Worm (Caenorhabditis elegans): ENCODE results near the gene srx-115.
A peak's percentile ranks its signal among the peaks of the same experiment; 100 is the strongest.

srx-115 gene

DNA sequence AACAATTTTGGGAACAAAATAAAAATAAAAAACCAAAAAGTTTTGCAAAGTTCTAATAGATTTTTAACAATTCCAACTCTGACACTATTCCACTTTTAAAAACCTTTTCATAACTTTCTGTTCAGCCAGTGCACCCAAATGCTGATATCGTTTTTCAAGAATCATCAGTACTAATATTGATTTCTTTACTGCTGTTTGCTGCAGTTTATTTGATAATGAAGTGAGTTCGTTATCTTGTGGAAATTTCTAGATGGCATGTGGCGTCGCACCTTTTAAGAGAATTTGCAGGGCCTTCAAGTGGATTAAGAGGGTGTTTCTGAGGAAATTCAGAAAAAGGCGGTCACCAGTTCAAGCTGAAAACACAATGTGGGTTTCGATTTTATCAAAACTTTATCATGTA lies 40.7 kb upstream of the srx-115 start:
- TF ChIP-seq unc-55 (GFP tag; optimal IDR thresholded peaks at IDR 0.05) = no peak
- TF ChIP-seq fos-1 (tag; optimal IDR thresholded peaks at IDR 0.05) = peak; percentile 20

DNA sequence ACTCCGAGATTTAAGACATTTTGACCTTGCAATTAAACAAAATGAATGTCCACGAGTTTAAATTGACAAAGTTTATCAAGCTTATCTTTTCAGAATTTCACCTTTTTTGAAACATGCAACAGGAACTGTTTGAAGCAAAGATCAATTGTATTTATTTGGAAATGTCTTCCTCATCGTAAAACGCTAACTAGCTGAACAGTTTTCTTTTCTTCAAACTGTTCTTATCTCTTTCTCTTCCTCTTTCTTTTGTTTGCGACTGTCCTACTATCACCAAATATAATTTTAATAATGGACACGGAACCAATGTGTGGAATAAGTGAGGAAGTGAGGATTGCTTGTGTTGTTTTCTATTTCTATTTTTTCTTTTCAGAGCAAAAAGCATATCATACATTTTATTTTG lies 38.8 kb upstream of the srx-115 start, which contains the start of gene ZC196.4:
Gene ZC196.4, plus strand, starts transcription at position 173 of the 400 bp plus-strand sequence.
- TF ChIP-seq ceh-82 (tag; optimal IDR thresholded peaks at IDR 0.05) (no peak), mdl-1 (tag; optimal IDR thresholded peaks at IDR 0.05) (no peak), skn-1 (tag; optimal IDR thresholded peaks at IDR 0.05) (no peak), fos-1 (tag; optimal IDR thresholded peaks at IDR 0.05) (peak; percentile 45), ZK546.5 (tag; optimal IDR thresholded peaks at IDR 0.05) (no peak)

DNA sequence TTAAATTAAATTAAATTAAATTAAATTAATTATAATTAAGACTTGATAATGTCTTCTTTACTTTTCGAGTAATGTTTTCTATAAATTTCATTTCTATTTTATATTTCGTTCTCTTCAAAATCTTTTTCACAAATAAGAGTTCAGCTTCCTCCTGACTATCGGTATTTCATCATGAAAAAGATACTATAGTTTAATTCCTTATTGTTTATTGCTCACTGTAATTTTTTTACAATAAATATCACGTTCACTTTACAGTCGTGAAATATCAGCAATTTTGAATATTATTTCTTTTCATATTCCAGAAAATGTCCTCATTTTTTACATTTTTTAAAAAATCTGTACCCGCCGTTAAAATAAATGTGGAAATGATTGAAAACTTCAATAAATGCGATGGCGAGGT lies 35.3 kb upstream of the srx-115 start, which contains the start of gene ZC196.3:
Gene ZC196.3, plus strand, starts transcription at position 301 of the 400 bp plus-strand sequence.
- TF ChIP-seq aly-2 (tag; optimal IDR thresholded peaks at IDR 0.05) = no peak
- TF ChIP-seq unc-39 (tag; optimal IDR thresholded peaks at IDR 0.05) = no peak
- no peak for TF ChIP-seq crh-2 (tag; optimal IDR thresholded peaks at IDR 0.05)
- no peak for TF ChIP-seq alr-1 (tag; optimal IDR thresholded peaks at IDR 0.05)
- no peak for TF ChIP-seq nhr-21 (tag; optimal IDR thresholded peaks at IDR 0.05)
- TF ChIP-seq unc-55 (GFP tag; optimal IDR thresholded peaks at IDR 0.05) = no peak
- TF ChIP-seq blmp-1 (tag; optimal IDR thresholded peaks at IDR 0.05; ENCODE audit: insufficient read depth) = no peak

DNA sequence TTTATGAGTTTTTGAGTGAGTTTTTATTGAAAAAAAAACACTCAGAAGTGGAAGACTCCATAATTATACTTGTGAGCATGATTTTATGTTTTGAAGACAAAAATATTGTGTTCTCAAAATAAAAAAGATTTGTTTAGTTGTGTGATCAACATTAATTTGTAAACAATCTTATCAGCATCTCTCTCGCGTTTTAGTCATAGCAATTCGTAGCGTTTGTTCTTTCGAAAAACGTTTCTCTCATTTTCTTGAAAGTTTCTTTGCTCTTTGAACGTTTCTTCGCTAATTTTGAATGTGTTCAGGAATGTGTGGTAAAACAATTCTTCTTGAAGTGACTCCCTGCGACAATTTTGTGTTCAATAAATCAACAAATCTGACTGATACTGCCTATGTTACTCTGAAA lies 32.6 kb upstream of the srx-115 start, which contains the start of gene ZC196.2:
Gene ZC196.2, plus strand, starts transcription at position 301 of the 400 bp plus-strand sequence.
- TF ChIP-seq nhr-11 (tag; optimal IDR thresholded peaks at IDR 0.05) (no peak), ztf-4 (tag; optimal IDR thresholded peaks at IDR 0.05) (no peak), elt-3 (tag; optimal IDR thresholded peaks at IDR 0.05) (no peak), unc-62 (GFP tag; optimal IDR thresholded peaks at IDR 0.05) (no peak), zag-1 (tag; optimal IDR thresholded peaks at IDR 0.05) (no peak), blmp-1 (tag; optimal IDR thresholded peaks at IDR 0.05; ENCODE audit: insufficient read depth) (no peak), snpc-4 (tag; optimal IDR thresholded peaks at IDR 0.05) (no peak), lsy-2 (tag; optimal IDR thresholded peaks at IDR 0.05) (no peak), lin-39 (tag; optimal IDR thresholded peaks at IDR 0.05) (no peak), mbf-1 (tag; optimal IDR thresholded peaks at IDR 0.05) (no peak)

DNA sequence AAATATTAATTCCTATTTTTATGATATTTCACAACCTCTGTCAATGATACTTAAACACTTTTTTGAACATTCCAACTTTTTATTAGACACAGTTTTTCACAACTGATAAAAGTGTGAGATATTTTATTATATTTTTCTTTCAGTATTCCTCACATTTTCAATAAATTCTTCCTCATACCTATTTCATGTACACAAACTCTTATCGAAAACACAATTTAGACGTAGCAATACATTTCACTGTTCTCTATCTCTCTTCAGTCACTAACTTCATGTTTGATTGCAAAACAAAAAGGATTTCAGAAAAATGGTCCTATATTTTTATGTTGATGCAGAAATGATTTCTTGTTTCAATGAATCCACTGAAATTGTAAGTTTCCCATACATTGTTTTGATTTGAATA lies 25.8 kb upstream of the srx-115 start, which contains the start of gene B0507.6:
Gene B0507.6, plus strand, starts transcription at position 301 of the 400 bp plus-strand sequence.
- TF ChIP-seq nhr-25 (tag; optimal IDR thresholded peaks at IDR 0.05) = no peak
- TF ChIP-seq lin-11 (tag; optimal IDR thresholded peaks at IDR 0.05) = no peak
- TF ChIP-seq fos-1 (tag; optimal IDR thresholded peaks at IDR 0.05) = no peak
- no peak for TF ChIP-seq sma-3 (GFP tag; optimal IDR thresholded peaks at IDR 0.05)
- TF ChIP-seq elt-3 (tag; optimal IDR thresholded peaks at IDR 0.05) = no peak
- no peak for TF ChIP-seq nhr-129 (tag; optimal IDR thresholded peaks at IDR 0.05)
- TF ChIP-seq nhr-237 (tag; optimal IDR thresholded peaks at IDR 0.05) = no peak
- no peak for TF ChIP-seq Y55F3AM.14 (GFP tag; optimal IDR thresholded peaks at IDR 0.05)
- TF ChIP-seq skn-1 (tag; optimal IDR thresholded peaks at IDR 0.05) = no peak
- TF ChIP-seq nhr-6 (tag; optimal IDR thresholded peaks at IDR 0.05) = no peak
- TF ChIP-seq ztf-11 (tag; optimal IDR thresholded peaks at IDR 0.05) = no peak
- TF ChIP-seq dmd-4 (tag; optimal IDR thresholded peaks at IDR 0.05) = no peak
- no peak for TF ChIP-seq lin-13 (GFP tag; optimal IDR thresholded peaks at IDR 0.05)
- no peak for TF ChIP-seq ceh-16 (tag; optimal IDR thresholded peaks at IDR 0.05)
- TF ChIP-seq elt-1 (tag; optimal IDR thresholded peaks at IDR 0.05) = no peak
- no peak for TF ChIP-seq mab-5 (tag; optimal IDR thresholded peaks at IDR 0.05)
- TF ChIP-seq crh-2 (tag; optimal IDR thresholded peaks at IDR 0.05) = no peak
- TF ChIP-seq R02D3.7 (tag; optimal IDR thresholded peaks at IDR 0.05) = no peak

DNA sequence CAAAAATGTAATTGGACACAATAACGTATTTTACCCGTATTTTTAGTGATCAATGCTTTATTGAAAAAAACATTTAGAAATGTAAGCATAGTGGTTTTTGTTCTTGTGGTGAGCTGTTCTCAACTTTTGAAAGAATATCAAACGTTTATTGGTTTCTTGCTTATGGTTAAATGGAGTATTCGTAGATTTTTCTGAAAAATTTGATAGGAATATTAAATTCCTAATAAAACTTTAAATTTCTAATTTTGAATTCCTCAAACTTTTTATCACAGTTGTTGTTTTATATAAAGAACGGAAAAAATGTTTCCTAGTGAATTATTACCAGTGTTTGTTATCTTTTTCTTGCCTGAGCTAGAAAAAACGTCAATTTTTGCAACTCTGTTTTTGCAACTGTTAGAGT lies 18.3 kb upstream of the srx-115 start, which contains the start of gene B0507.5:
Gene B0507.5, plus strand, starts transcription at position 301 of the 400 bp plus-strand sequence.
- TF ChIP-seq unc-55 (GFP tag; optimal IDR thresholded peaks at IDR 0.05) (no peak), mab-5 (tag; optimal IDR thresholded peaks at IDR 0.05) (no peak), R02D3.7 (tag; optimal IDR thresholded peaks at IDR 0.05) (no peak), skn-1 (tag; optimal IDR thresholded peaks at IDR 0.05) (no peak), F13H6.1 (tag; optimal IDR thresholded peaks at IDR 0.05) (no peak), ceh-16 (tag; optimal IDR thresholded peaks at IDR 0.05) (no peak), unc-39 (tag; optimal IDR thresholded peaks at IDR 0.05) (no peak), ztf-4 (tag; optimal IDR thresholded peaks at IDR 0.05) (no peak), ama-1 (optimal IDR thresholded peaks at IDR 0.05) (no peak), crh-2 (tag; optimal IDR thresholded peaks at IDR 0.05) (no peak), mdl-1 (tag; optimal IDR thresholded peaks at IDR 0.05) (no peak), elt-1 (tag; optimal IDR thresholded peaks at IDR 0.05) (no peak)

Data from whole organism, L2 larva.